Fruit fly (Drosophila melanogaster): ENCODE data around the gene CG31391.

The CG31391 gene

DNA sequence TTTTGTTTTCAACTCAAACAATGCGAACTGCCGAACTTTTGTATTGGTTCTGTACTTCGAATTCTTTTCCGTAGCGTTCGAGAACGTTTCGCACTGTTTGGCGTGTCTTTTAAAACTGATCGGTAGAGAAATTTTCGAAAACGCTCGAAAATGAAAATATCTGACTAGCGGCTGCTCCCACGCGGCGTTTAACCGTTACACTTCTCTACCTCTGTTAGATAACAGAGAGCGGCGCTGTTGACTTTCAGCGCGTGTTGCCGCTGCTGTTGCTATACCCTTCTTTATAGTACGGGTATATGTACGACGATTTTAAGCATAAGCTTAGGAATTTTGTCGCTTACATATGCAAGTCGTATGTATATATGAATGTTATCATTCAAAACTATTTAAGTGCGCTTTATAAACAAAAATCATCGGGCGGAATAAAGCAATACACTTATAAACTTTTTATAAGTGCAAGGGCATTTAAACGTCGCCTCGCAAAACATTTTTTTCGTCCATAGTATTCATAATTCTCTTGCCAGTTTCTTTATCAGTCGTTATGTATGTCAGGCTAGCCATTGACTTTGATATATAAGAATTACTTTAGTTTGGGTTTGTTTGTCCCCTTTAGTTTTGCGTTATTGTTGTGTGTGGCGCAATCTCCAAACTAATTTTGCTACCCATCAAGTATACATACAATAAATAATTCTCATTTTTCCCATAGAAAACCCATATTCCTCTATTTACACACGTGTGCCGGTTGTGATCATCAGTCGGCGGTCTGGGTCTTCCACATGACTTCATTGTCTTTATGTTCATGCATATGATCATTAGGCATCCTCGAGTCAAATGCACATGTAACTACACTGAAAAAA lies 23.8 kb downstream of the CG31391 start, which contains the start of gene Phyhd1 (continued):
- TF ChIP-seq Deaf1 (tag; optimal IDR thresholded peaks at IDR 0.05) (peak; percentile 79), dmrt99B (tag; optimal IDR thresholded peaks at IDR 0.05) (peak; percentile 95), Hr39 (optimal IDR thresholded peaks at IDR 0.05) (no peak), CG9727 (GFP tag; optimal IDR thresholded peaks at IDR 0.05) (peak; percentile 94), ken (GFP tag; IDR thresholded peaks at IDR 0.05) (peak; percentile 97), p53 (GFP tag; optimal IDR thresholded peaks at IDR 0.05) (peak; percentile 39), unc-4 (GFP tag; IDR thresholded peaks at IDR 0.05; ENCODE audit: partially characterized antibody) (no peak), CG1832 (GFP tag; optimal IDR thresholded peaks at IDR 0.05) (no peak), lab (GFP tag; optimal IDR thresholded peaks at IDR 0.05) (peak; percentile 96), CG3995 (GFP tag; optimal IDR thresholded peaks at IDR 0.05) (peak; percentile 67), Nf-YA (GFP tag; IDR thresholded peaks at IDR 0.05) (peak; percentile 94), slp2 (GFP tag; optimal IDR thresholded peaks at IDR 0.05) (peak; percentile 93), CG9817 (tag; optimal IDR thresholded peaks at IDR 0.05) (peak; percentile 95), sens-2 (GFP tag; IDR thresholded peaks at IDR 0.05) (peak; percentile 87), Antp (GFP tag; optimal IDR thresholded peaks at IDR 0.05) (peak; percentile 96), CG31365 (tag; optimal IDR thresholded peaks at IDR 0.05) (peak; percentile 81), scrt (GFP tag; optimal IDR thresholded peaks at IDR 0.05) (peak; percentile 91), dmrt11E (tag; optimal IDR thresholded peaks at IDR 0.05) (peak; percentile 94), CG17829 (tag; optimal IDR thresholded peaks at IDR 0.05) (peak; percentile 91), kay (GFP tag; optimal IDR thresholded peaks at IDR 0.05) (peak; percentile 95), eve (GFP tag; optimal IDR thresholded peaks at IDR 0.05) (peak in 1 of 2 experiments; percentile 82), cg (GFP tag; optimal IDR thresholded peaks at IDR 0.05) (no peak), CG1024 (GFP tag; IDR thresholded peaks at IDR 0.05) (peak; percentile 87), B-H1 (GFP tag; IDR thresholded peaks at IDR 0.05) (peak; percentile 88), dm (GFP tag; optimal IDR thresholded peaks at IDR 0.05) (peak; percentile 93), D19A (tag; optimal IDR thresholded peaks at IDR 0.05) (peak; percentile 100), mld (GFP tag; IDR thresholded peaks at IDR 0.05; ENCODE audit: partially characterized antibody) (no peak), CG12155 (GFP tag; optimal IDR thresholded peaks at IDR 0.05) (peak; percentile 94), hbn (GFP tag; IDR thresholded peaks at IDR 0.05; ENCODE audit: partially characterized antibody) (no peak), CG17568 (GFP tag; optimal IDR thresholded peaks at IDR 0.05) (peak; percentile 90), oc (tag; optimal IDR thresholded peaks at IDR 0.05) (peak; percentile 94), CG14014 (GFP tag; IDR thresholded peaks at IDR 0.05) (peak; percentile 92), corto (GFP tag; optimal IDR thresholded peaks at IDR 0.05) (peak; percentile 82), ci (GFP tag; IDR thresholded peaks at IDR 0.05) (peak; percentile 97), CG9215 (GFP tag; IDR thresholded peaks at IDR 0.05) (peak; percentile 84), CG9797 (GFP tag; optimal IDR thresholded peaks at IDR 0.05) (peak; percentile 21), schlank (tag; optimal IDR thresholded peaks at IDR 0.05) (peak; percentile 88), Adf1 (GFP tag; IDR thresholded peaks at IDR 0.05) (peak; percentile 76), CG11093 (GFP tag; IDR thresholded peaks at IDR 0.05) (peak; percentile 83), CG10274 (GFP tag; optimal IDR thresholded peaks at IDR 0.05) (peak; percentile 70), CG8478 (optimal IDR thresholded peaks at IDR 0.05) (no peak), CG9609 (GFP tag; optimal IDR thresholded peaks at IDR 0.05) (peak; percentile 95), TFAM (GFP tag; optimal IDR thresholded peaks at IDR 0.05) (peak; percentile 87), nau (GFP tag; optimal IDR thresholded peaks at IDR 0.05) (peak; percentile 94), Kr (GFP tag; optimal IDR thresholded peaks at IDR 0.05) (no peak), dati (GFP tag; IDR thresholded peaks at IDR 0.05) (peak; percentile 80), CG6854 (GFP tag; optimal IDR thresholded peaks at IDR 0.05) (peak; percentile 85), BtbVII (GFP tag; optimal IDR thresholded peaks at IDR 0.05) (peak; percentile 94), CG13296 (GFP tag; optimal IDR thresholded peaks at IDR 0.05) (peak; percentile 83), Elba2 (GFP tag; optimal IDR thresholded peaks at IDR 0.05) (peak; percentile 41)

Measured in whole organism, embryonic.